Worm (Caenorhabditis elegans): ENCODE data around the gene dot-1.2.

ce11 chrX:11906626-11907025 is 37.5 kb upstream of the dot-1.2 start:
- TF ChIP-seq B0310.2 (tag; optimal IDR thresholded peaks at IDR 0.05) (no peak), ama-1 (optimal IDR thresholded peaks at IDR 0.05) (no peak), flt-1 (GFP tag; IDR thresholded peaks at IDR 0.05) (no peak), hmbx-1 (tag; optimal IDR thresholded peaks at IDR 0.05) (no peak)

Data from whole organism, early embryonic.